Worm (Caenorhabditis elegans) whole organism, L3 larva: Measurements from ENCODE around the gene srv-19.

ENCODE experiments used
- ceh-9 ChIP-seq: sonication (generic microtip); optimal IDR thresholded peaks from 2 replicates; lab custom pipeline; 2018; ENCODE audit warnings: missing biosample characterization, missing genetic modification characterization
- fkh-10 ChIP-seq: sonication (generic microtip); optimal IDR thresholded peaks from 2 replicates; lab custom pipeline; 2017; ENCODE audit warnings: missing biosample characterization, missing genetic modification reagents, missing genetic modification characterization
- mdl-1 ChIP-seq: fragments of 150-350 bp; optimal IDR thresholded peaks from 2 replicates; lab custom pipeline; 2014; ENCODE audit warnings: missing biosample characterization, missing genetic modification characterization
- nhr-23 ChIP-seq: fragments of 150-350 bp; optimal IDR thresholded peaks from 2 replicates; lab custom pipeline; 2014; ENCODE audit warnings: missing biosample characterization, missing genetic modification reagents, missing genetic modification characterization
- nhr-25 ChIP-seq: sonication (generic microtip); optimal IDR thresholded peaks from 2 replicates; lab custom pipeline; 2017; ENCODE audit warnings: missing biosample characterization, missing genetic modification characterization
- nhr-76 ChIP-seq: fragments of 150-350 bp; sonication (generic microtip); optimal IDR thresholded peaks from 5 replicates; lab custom pipeline; 2014; ENCODE audit warnings: missing biosample characterization, missing genetic modification characterization
- nhr-77 ChIP-seq: fragments of 150-350 bp; optimal IDR thresholded peaks from 2 replicates; lab custom pipeline; 2014; ENCODE audit warnings: missing biosample characterization, missing genetic modification characterization

DNA sequence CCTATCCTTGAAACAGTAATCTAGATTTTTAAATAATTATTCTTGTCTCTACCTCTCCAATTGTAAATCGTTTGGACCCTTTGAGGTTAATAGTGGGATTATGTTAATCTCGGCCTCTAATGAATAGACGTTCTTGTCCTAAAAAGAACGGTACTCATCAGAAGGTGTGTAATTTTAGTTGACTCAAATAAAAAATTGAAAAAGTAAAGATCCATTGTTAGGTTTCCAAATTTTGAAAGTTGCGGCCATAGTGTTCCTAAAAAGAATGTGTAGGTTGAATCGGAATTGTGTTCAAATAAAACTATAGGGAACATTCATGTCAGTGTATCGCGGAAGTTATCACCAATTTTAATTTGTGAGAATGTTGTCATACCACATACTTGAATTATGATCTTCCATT lies 18.1 kb downstream of the srv-19 start:
- TF ChIP-seq nhr-77 (no peak), fkh-10 (GFP tag; lab: Kevin White, UChicago) (no peak), mdl-1 (tag; lab: Kevin White, UChicago) (no peak), nhr-25 (no peak), nhr-23 (tag; lab: Kevin White, UChicago) (no peak), nhr-76 (tag; lab: Kevin White, UChicago) (no peak), ceh-9 (tag; lab: Kevin White, UChicago) (no peak)
